Worm (Caenorhabditis elegans) whole organism, L1 larva: Measurements from ENCODE around the gene slc-25A32.

Experiments used
- ama-1 ChIP-seq: fragments of 150-350 bp; optimal IDR thresholded peaks from 2 replicates; lab custom pipeline; 2014
- efl-1 ChIP-seq, 4 experiments: fragments of 150-350 bp; optimal IDR thresholded peaks in 3 of 4; peaks in 1 of 4; 1 replicate in 1 of 4; 2 replicates in 3 of 4; lab custom pipeline; 2014; ENCODE audit warnings: missing biosample characterization in 2 of 4, missing genetic modification characterization in 2 of 4, missing genetic modification reagents in 2 of 4
- elt-2 ChIP-seq: sonication (generic microtip); optimal IDR thresholded peaks from 2 replicates; lab custom pipeline; 2016; ENCODE audit warnings: missing genetic modification characterization, mild to moderate bottlenecking, inconsistent platforms, missing compliant biosample characterization, missing genetic modification reagents
- elt-3 ChIP-seq, 6 experiments: fragments of 150-350 bp in 1 of 6; sonication (generic microtip); optimal IDR thresholded peaks; 2 replicates each; lab custom pipeline; 2017 to 2018; ENCODE audit warnings: missing biosample characterization in 6 of 6, missing genetic modification characterization in 6 of 6, inconsistent platforms in 1 of 6
- irx-1 ChIP-seq: sonication (generic microtip); optimal IDR thresholded peaks from 2 replicates; lab custom pipeline; 2016; ENCODE audit warnings: missing genetic modification characterization, missing compliant biosample characterization
- lir-3 ChIP-seq: sonication (generic microtip); optimal IDR thresholded peaks from 2 replicates; lab custom pipeline; 2016; ENCODE audit warnings: mild to moderate bottlenecking, missing genetic modification characterization, moderate library complexity, missing compliant biosample characterization; ENCODE audit not compliant: poor library complexity
- lsy-2 ChIP-seq, 2 experiments: fragments of 150-350 bp; optimal IDR thresholded peaks; 2 replicates each; lab custom pipeline; 2014; ENCODE audit warnings: missing biosample characterization in 2 of 2, missing genetic modification characterization in 2 of 2
- nhr-12 ChIP-seq: sonication (generic microtip); optimal IDR thresholded peaks from 2 replicates; lab custom pipeline; 2017; ENCODE audit warnings: missing biosample characterization, missing genetic modification characterization
- nhr-19 ChIP-seq: fragments of 200-800 bp; sonication (Bioruptor generic); conservative IDR thresholded peaks from 2 replicates; pipeline ENCODE4 v1.3.6; 2022; ENCODE audit warnings: missing genetic modification characterization, missing compliant biosample characterization
- nhr-237 ChIP-seq: fragments of 150-350 bp; optimal IDR thresholded peaks from 2 replicates; lab custom pipeline; 2014; ENCODE audit warnings: missing biosample characterization, missing genetic modification characterization
- pqm-1 ChIP-seq: sonication (generic microtip); optimal IDR thresholded peaks from 3 replicates; lab custom pipeline; 2017; ENCODE audit warnings: missing biosample characterization, missing genetic modification characterization
- sptf-1 ChIP-seq: fragments of 150-350 bp; optimal IDR thresholded peaks from 2 replicates; lab custom pipeline; 2014; ENCODE audit warnings: missing biosample characterization, missing genetic modification characterization
- ztf-11 ChIP-seq, 2 experiments: sonication (generic microtip); optimal IDR thresholded peaks; 2 replicates each; lab custom pipeline; 2016 to 2017; ENCODE audit warnings: missing genetic modification characterization in 2 of 2, missing biosample characterization in 1 of 2, missing compliant biosample characterization in 1 of 2

ce11 chrII:8253160-8253793 lies 22.8 kb upstream of the slc-25A32 start, which contains the start of gene F35C11.5:
- TF ChIP-seq lir-3 (tag; lab: Kevin White, UChicago) (no peak), elt-2 (tag; lab: Kevin White, UChicago) (no peak), efl-1 (optimal IDR thresholded peaks at IDR 0.05; lab: Kevin White, UChicago) (no peak), efl-1 (GFP tag; optimal IDR thresholded peaks at IDR 0.05 in 1 of 2; lab: Kevin White, UChicago) (no peak), ztf-11 (tag; optimal IDR thresholded peaks at IDR 0.05; lab: Kevin White, UChicago) (no peak), nhr-19 (GFP tag; lab: Robert Waterston, UW) (no peak), sptf-1 (tag; lab: Kevin White, UChicago) (no peak), elt-3 (tag; optimal IDR thresholded peaks at IDR 0.05; lab: Kevin White, UChicago) (no peak), irx-1 (no peak), ama-1 (lab: Kevin White, UChicago) (no peak), lsy-2 (tag; optimal IDR thresholded peaks at IDR 0.05; lab: Kevin White, UChicago) (no peak), nhr-237 (no peak), nhr-12 (tag; lab: Kevin White, UChicago) (no peak), pqm-1 (tag; lab: Kevin White, UChicago) (no peak)
